Fruit fly (Drosophila melanogaster) whole organism, pupa: ENCODE data around the gene slif.

Experiments used
- CG10348 ChIP-seq: fragments of 200-800 bp; sonication (Bioruptor generic); IDR thresholded peaks from 2 replicates; pipeline ENCODE4 v1.3.6; 2022; ENCODE audit warnings: missing biosample characterization, missing genetic modification characterization
- CG12605 ChIP-seq: fragments of 200-800 bp; sonication (Bioruptor generic); IDR thresholded peaks from 2 replicates; pipeline ENCODE4 v1.3.6; 2022; ENCODE audit warnings: missing biosample characterization, missing genetic modification characterization
- CG13204 ChIP-seq: fragments of 200-800 bp; sonication (Bioruptor generic); optimal IDR thresholded peaks from 2 replicates; lab custom pipeline; 2018; ENCODE audit warnings: missing biosample characterization, mild to moderate bottlenecking, missing genetic modification characterization, moderate library complexity
- CG14655 ChIP-seq: fragments of 200-800 bp; sonication (Bioruptor generic); optimal IDR thresholded peaks from 3 replicates; lab custom pipeline; 2017; ENCODE audit warnings: mild to moderate bottlenecking, missing biosample characterization, missing genetic modification reagents, missing genetic modification characterization
- CG15710 ChIP-seq: fragments of 200-800 bp; sonication (Bioruptor generic); optimal IDR thresholded peaks from 2 replicates; lab custom pipeline; 2018; ENCODE audit warnings: missing biosample characterization, mild to moderate bottlenecking, missing genetic modification characterization, moderate library complexity
- CG17806 ChIP-seq: fragments of 200-800 bp; sonication (Bioruptor generic); optimal IDR thresholded peaks from 2 replicates; lab custom pipeline; 2018; ENCODE audit warnings: missing biosample characterization, mild to moderate bottlenecking, missing genetic modification characterization, moderate library complexity
- CG32121 ChIP-seq: fragments of 200-800 bp; sonication (Bioruptor generic); IDR thresholded peaks from 2 replicates; pipeline ENCODE4 v1.3.6; 2022; ENCODE audit warnings: missing biosample characterization, missing genetic modification characterization
- CG34367 ChIP-seq: fragments of 200-800 bp; sonication (Bioruptor generic); optimal IDR thresholded peaks from 2 replicates; lab custom pipeline; 2018; ENCODE audit warnings: missing biosample characterization, mild to moderate bottlenecking, missing genetic modification characterization
- CG4496 ChIP-seq: fragments of 200-800 bp; sonication (Bioruptor generic); IDR thresholded peaks from 3 replicates; pipeline ENCODE4 v1.3.6; 2022; ENCODE audit warnings: missing biosample characterization, missing genetic modification characterization
- CG8159 ChIP-seq: fragments of 200-800 bp; sonication (Bioruptor generic); optimal IDR thresholded peaks from 3 replicates; lab custom pipeline; 2018; ENCODE audit warnings: missing biosample characterization, mild to moderate bottlenecking, missing genetic modification characterization, moderate library complexity
- CG8301 ChIP-seq: fragments of 200-800 bp; sonication (Bioruptor generic); optimal IDR thresholded peaks from 2 replicates; lab custom pipeline; 2018; ENCODE audit warnings: missing biosample characterization, mild to moderate bottlenecking, missing genetic modification characterization
- CG9948 ChIP-seq: fragments of 200-800 bp; sonication (Bioruptor generic); optimal IDR thresholded peaks from 2 replicates; lab custom pipeline; 2018; ENCODE audit warnings: missing biosample characterization, mild to moderate bottlenecking, missing genetic modification characterization, moderate library complexity
- D1 ChIP-seq: fragments of 200-800 bp; sonication (Bioruptor generic); optimal IDR thresholded peaks from 2 replicates; lab custom pipeline; 2018; ENCODE audit warnings: missing biosample characterization, mild to moderate bottlenecking, missing genetic modification characterization, moderate library complexity
- EcR ChIP-seq: fragments of 200-800 bp; sonication (Bioruptor generic); optimal IDR thresholded peaks from 3 replicates; lab custom pipeline; 2019; ENCODE audit warnings: missing biosample characterization, missing genetic modification characterization, mild to moderate bottlenecking, moderate library complexity, missing genetic modification reagents
- Ets98B ChIP-seq: fragments of 200-800 bp; sonication (Bioruptor generic); IDR thresholded peaks from 2 replicates; pipeline ENCODE4 v1.3.6; 2022; ENCODE audit warnings: missing biosample characterization, missing genetic modification characterization
- Pif1A ChIP-seq: fragments of 200-800 bp; sonication (Bioruptor generic); optimal IDR thresholded peaks from 3 replicates; lab custom pipeline; 2016; ENCODE audit warnings: missing biosample characterization, missing genetic modification characterization
- Pif1B ChIP-seq: fragments of 200-800 bp; sonication (Bioruptor generic); optimal IDR thresholded peaks from 3 replicates; lab custom pipeline; 2016; ENCODE audit warnings: missing biosample characterization, missing genetic modification characterization
- Snoo ChIP-seq: fragments of 200-800 bp; sonication (Bioruptor generic); optimal IDR thresholded peaks from 3 replicates; lab custom pipeline; 2017; ENCODE audit warnings: missing biosample characterization, mild to moderate bottlenecking, missing genetic modification characterization, inconsistent platforms
- fd96Ca ChIP-seq: fragments of 200-800 bp; sonication (Bioruptor generic); IDR thresholded peaks from 3 replicates; pipeline ENCODE4 v1.3.6; 2022; ENCODE audit warnings: missing biosample characterization, missing genetic modification characterization
- gl ChIP-seq: fragments of 200-800 bp; sonication (Bioruptor generic); optimal IDR thresholded peaks from 2 replicates; lab custom pipeline; 2018; ENCODE audit warnings: missing biosample characterization, mild to moderate bottlenecking, missing genetic modification characterization
- rn ChIP-seq: fragments of 200-800 bp; sonication (Bioruptor generic); IDR thresholded peaks from 2 replicates; pipeline ENCODE4 v1.3.6; 2022; ENCODE audit warnings: missing biosample characterization, missing genetic modification characterization

Gene slif

dm6 chr3L:22880914-22881313, at the start of gene slif:
Gene slif (plus strand): TSS chr3L:22881045.
- TF ChIP-seq CG12605 (GFP tag; lab: Robert Waterston, UW) (no peak), gl (tag; lab: Kevin White, UChicago) (no peak), D1 (tag; lab: Kevin White, UChicago) (no peak), CG17806 (no peak), CG32121 (GFP tag; lab: Robert Waterston, UW) (no peak), Ets98B (GFP tag; lab: Robert Waterston, UW) (no peak), CG15710 (no peak), CG13204 (GFP tag; lab: Kevin White, UChicago) (no peak), Pif1A (GFP tag; lab: Kevin White, UChicago) (no peak), Snoo (tag; lab: Kevin White, UChicago) (no peak), CG10348 (GFP tag; lab: Robert Waterston, UW) (no peak), CG14655 (GFP tag; lab: Kevin White, UChicago) (no peak)
- TF ChIP-seq, all 21 proteins: peak for 0

- TF ChIP-seq CG8159 (tag; lab: Kevin White, UChicago) (peak; percentile 23), Pif1A (GFP tag; lab: Kevin White, UChicago) (no peak), CG14655 (GFP tag; lab: Kevin White, UChicago) (peak; percentile 48), CG32121 (GFP tag; lab: Robert Waterston, UW) (peak; percentile 60; the same call in 1 of the 2 replicates), CG10348 (GFP tag; lab: Robert Waterston, UW) (0 out of 2 replicates have a peak, but pooled peaks have one; percentile 15), D1 (tag; lab: Kevin White, UChicago) (no peak), Pif1B (GFP tag; lab: Kevin White, UChicago) (peak; percentile 56), gl (tag; lab: Kevin White, UChicago) (peak; percentile 71), Ets98B (GFP tag; lab: Robert Waterston, UW) (peak; percentile 68), CG9948 (tag; lab: Kevin White, UChicago) (no peak), rn (GFP tag; lab: Robert Waterston, UW) (no peak), fd96Ca (GFP tag; lab: Robert Waterston, UW) (peak; percentile 82; the same call in 2 of the 3 replicates), CG4496 (GFP tag; lab: Robert Waterston, UW) (no peak; the same call in 1 of the 3 replicates), CG34367 (peak; percentile 38), CG13204 (GFP tag; lab: Kevin White, UChicago) (peak; percentile 92), CG17806 (no peak), CG8301 (tag; lab: Kevin White, UChicago) (peak; percentile 33), CG15710 (peak; percentile 44), CG12605 (GFP tag; lab: Robert Waterston, UW) (peak; percentile 80), Snoo (tag; lab: Kevin White, UChicago) (peak; percentile 67), EcR (GFP tag; lab: Kevin White, UChicago) (peak; percentile 88)
Observed at dm6 chr3L:22835144-22835964, 45.5 kb upstream of the slif start, which contains the start of gene jim. Gene jim (minus strand): TSS chr3L:22835194.

- TF ChIP-seq CG8301 (tag; lab: Kevin White, UChicago) = no peak
- TF ChIP-seq CG15710 = no peak
- no peak for TF ChIP-seq CG12605 (GFP tag; lab: Robert Waterston, UW)
- TF ChIP-seq CG10348 (GFP tag; lab: Robert Waterston, UW) = no peak
- no peak for TF ChIP-seq D1 (tag; lab: Kevin White, UChicago)
- TF ChIP-seq rn (GFP tag; lab: Robert Waterston, UW) = no peak
- TF ChIP-seq fd96Ca (GFP tag; lab: Robert Waterston, UW) = no peak
- no peak for TF ChIP-seq EcR (GFP tag; lab: Kevin White, UChicago)
- TF ChIP-seq CG34367 = no peak
- no peak for TF ChIP-seq CG9948 (tag; lab: Kevin White, UChicago)
- TF ChIP-seq Ets98B (GFP tag; lab: Robert Waterston, UW) = no peak
- TF ChIP-seq Pif1B (GFP tag; lab: Kevin White, UChicago) = no peak
- no peak for TF ChIP-seq CG13204 (GFP tag; lab: Kevin White, UChicago)
- TF ChIP-seq Snoo (tag; lab: Kevin White, UChicago) = no peak
- TF ChIP-seq gl (tag; lab: Kevin White, UChicago) = no peak
- no peak for TF ChIP-seq CG32121 (GFP tag; lab: Robert Waterston, UW)
- TF ChIP-seq CG8159 (tag; lab: Kevin White, UChicago) = no peak
- no peak for TF ChIP-seq CG17806
- no peak for TF ChIP-seq CG4496 (GFP tag; lab: Robert Waterston, UW)
Observed at dm6 chr3L:22836768-22837167, 44.1 kb upstream of the slif start, which contains the start of the genes CG11226 and CG45428. Gene CG11226 (plus strand): TSS chr3L:22837068. Gene CG45428 (minus strand): TSS chr3L:22837070.

- TF ChIP-seq EcR (GFP tag; lab: Kevin White, UChicago) = peak; percentile 53
- peak; percentile 9 for TF ChIP-seq CG14655 (GFP tag; lab: Kevin White, UChicago)
- no peak for TF ChIP-seq rn (GFP tag; lab: Robert Waterston, UW)
- TF ChIP-seq Snoo (tag; lab: Kevin White, UChicago) = no peak
- peak; percentile 74; the same call in 1 of the 3 replicates for TF ChIP-seq CG4496 (GFP tag; lab: Robert Waterston, UW)
- TF ChIP-seq CG17806 = no peak
- no peak for TF ChIP-seq gl (tag; lab: Kevin White, UChicago)
- TF ChIP-seq D1 (tag; lab: Kevin White, UChicago) = no peak
- TF ChIP-seq Pif1A (GFP tag; lab: Kevin White, UChicago) = no peak
- peak; percentile 46; the same call in 2 of the 3 replicates for TF ChIP-seq fd96Ca (GFP tag; lab: Robert Waterston, UW)
- no peak for TF ChIP-seq Pif1B (GFP tag; lab: Kevin White, UChicago)
- peak; percentile 65 for TF ChIP-seq Ets98B (GFP tag; lab: Robert Waterston, UW)
- TF ChIP-seq CG9948 (tag; lab: Kevin White, UChicago) = no peak
- no peak for TF ChIP-seq CG34367
- no peak for TF ChIP-seq CG15710
- TF ChIP-seq CG8301 (tag; lab: Kevin White, UChicago) = no peak
- TF ChIP-seq CG32121 (GFP tag; lab: Robert Waterston, UW) = peak; percentile 62; the same call in 1 of the 2 replicates
- no peak for TF ChIP-seq CG8159 (tag; lab: Kevin White, UChicago)
- TF ChIP-seq CG13204 (GFP tag; lab: Kevin White, UChicago) = no peak
- peak; percentile 57 for TF ChIP-seq CG12605 (GFP tag; lab: Robert Waterston, UW)
- no peak for TF ChIP-seq CG10348 (GFP tag; lab: Robert Waterston, UW)
Observed at dm6 chr3L:22837651-22838614, 42.9 kb upstream of the slif start.
